Worm (Caenorhabditis elegans) whole organism, L4 larva: ENCODE results near the gene T26G10.5.

Source experiments
- daf-8 ChIP-seq: fragments of 200-800 bp; sonication (Bioruptor generic); IDR thresholded peaks from 2 replicates; pipeline ENCODE4 v1.3.6; 2022; ENCODE audit warnings: missing genetic modification characterization, missing compliant biosample characterization
- pqm-1 ChIP-seq: sonication (generic microtip); optimal IDR thresholded peaks from 2 replicates; lab custom pipeline; 2017; ENCODE audit warnings: missing biosample characterization, missing genetic modification characterization
- unc-62 ChIP-seq, 3 experiments: fragments of 150-350 bp in 1 of 3; sonication (generic microtip); optimal IDR thresholded peaks in 2 of 3; peaks in 1 of 3; 1 replicate in 1 of 3; 2 replicates in 2 of 3; lab custom pipeline; 2014 to 2017; ENCODE audit warnings: missing biosample characterization in 3 of 3, missing genetic modification characterization in 3 of 3, missing genetic modification reagents in 3 of 3, missing genotype in 1 of 3
- zfp-2 ChIP-seq: sonication (generic microtip); optimal IDR thresholded peaks from 2 replicates; lab custom pipeline; 2016; ENCODE audit warnings: mild to moderate bottlenecking, missing genetic modification characterization, missing compliant biosample characterization

DNA sequence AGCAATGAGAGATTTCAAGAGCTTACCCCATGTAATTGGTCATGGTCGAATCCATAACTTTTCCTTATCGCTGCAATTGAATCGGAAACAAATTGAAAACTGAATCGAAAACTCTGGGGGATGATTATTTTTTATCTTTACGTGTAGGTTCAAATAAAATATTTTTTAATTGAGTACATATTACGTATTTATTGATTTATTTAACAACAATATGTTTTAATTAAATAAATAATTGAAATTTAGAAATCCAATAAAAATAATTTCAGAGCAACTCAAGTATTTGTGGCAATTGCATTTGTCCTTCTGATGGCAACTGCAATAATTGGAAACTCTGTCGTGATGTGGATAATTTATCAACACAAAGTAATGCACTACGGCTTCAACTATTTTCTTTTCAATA lies 40.7 kb downstream of the T26G10.5 start, which contains the start of gene C38C10.3:
- TF ChIP-seq daf-8 (GFP tag; lab: Robert Waterston, UW), result no peak
- TF ChIP-seq pqm-1 (tag; lab: Kevin White, UChicago), result no peak
- TF ChIP-seq unc-62 (GFP tag; optimal IDR thresholded peaks at IDR 0.05 in 1 of 2; lab: Kevin White, UChicago), result no peak
- no peak for TF ChIP-seq unc-62 (tag; optimal IDR thresholded peaks at IDR 0.05; lab: Kevin White, UChicago)
- no peak for TF ChIP-seq zfp-2 (tag; lab: Kevin White, UChicago)
